Worm (Caenorhabditis elegans) whole organism, mixed stage, embryonic: ENCODE results near the gene C45E5.1.

Source experiments
- M03D4.4 ChIP-seq: sonication (generic microtip); optimal IDR thresholded peaks from 2 replicates; lab custom pipeline; 2017; ENCODE audit warnings: mild to moderate bottlenecking, missing genetic modification characterization, missing compliant biosample characterization
- bed-3 ChIP-seq: fragments of 200-800 bp; sonication (Bioruptor generic); optimal IDR thresholded peaks from 3 replicates; lab custom pipeline; 2018; ENCODE audit warnings: mild to moderate bottlenecking, missing genetic modification characterization, moderate library complexity, missing compliant biosample characterization
- blmp-1 ChIP-seq: fragments of 150-350 bp; optimal IDR thresholded peaks from 2 replicates; lab custom pipeline; 2014; ENCODE audit warnings: missing biosample characterization, missing genetic modification characterization
- ceh-39 ChIP-seq: fragments of 150-350 bp; optimal IDR thresholded peaks from 2 replicates; lab custom pipeline; 2014; ENCODE audit warnings: missing biosample characterization, missing genetic modification characterization
- ceh-43 ChIP-seq: fragments of 200-800 bp; sonication (Bioruptor generic); optimal IDR thresholded peaks from 2 replicates; lab custom pipeline; 2018; ENCODE audit warnings: mild to moderate bottlenecking, missing genetic modification characterization, moderate library complexity, missing compliant biosample characterization
- ceh-83 ChIP-seq: fragments of 200-800 bp; sonication (Bioruptor generic); optimal IDR thresholded peaks from 2 replicates; lab custom pipeline; 2018; ENCODE audit warnings: mild to moderate bottlenecking, missing genetic modification characterization, missing compliant biosample characterization
- ces-1 ChIP-seq: fragments of 150-350 bp; optimal IDR thresholded peaks from 2 replicates; lab custom pipeline; 2014; ENCODE audit warnings: missing biosample characterization, missing genetic modification reagents, missing genetic modification characterization
- drap-1 ChIP-seq: fragments of 200-800 bp; sonication (Bioruptor generic); optimal IDR thresholded peaks from 3 replicates; lab custom pipeline; 2018; ENCODE audit warnings: mild to moderate bottlenecking, missing genetic modification characterization, missing compliant biosample characterization
- elt-1 ChIP-seq: sonication (generic microtip); optimal IDR thresholded peaks from 2 replicates; lab custom pipeline; 2017; ENCODE audit warnings: missing genetic modification characterization, mild to moderate bottlenecking, missing compliant biosample characterization, antibody characterized with exemption, moderate library complexity, borderline replicate concordance; ENCODE audit not compliant: insufficient read depth
- elt-3 ChIP-seq: fragments of 150-350 bp; optimal IDR thresholded peaks from 2 replicates; lab custom pipeline; 2014; ENCODE audit warnings: missing biosample characterization, missing genetic modification characterization
- flh-1 ChIP-seq: fragments of 200-800 bp; sonication (Bioruptor generic); optimal IDR thresholded peaks from 2 replicates; lab custom pipeline; 2018; ENCODE audit warnings: mild to moderate bottlenecking, missing genetic modification characterization, moderate library complexity, missing compliant biosample characterization
- ham-2 ChIP-seq: fragments of 200-800 bp; sonication (Bioruptor generic); optimal IDR thresholded peaks from 2 replicates; lab custom pipeline; 2018; ENCODE audit warnings: mild to moderate bottlenecking, missing genetic modification characterization, missing compliant biosample characterization
- hlh-1 ChIP-seq: fragments of 150-350 bp; optimal IDR thresholded peaks from 2 replicates; lab custom pipeline; 2014; ENCODE audit warnings: missing biosample characterization, missing genetic modification reagents, missing genetic modification characterization
- lin-13 ChIP-seq: fragments of 150-350 bp; optimal IDR thresholded peaks from 2 replicates; lab custom pipeline; 2014; ENCODE audit warnings: missing biosample characterization, missing genetic modification characterization
- lin-32 ChIP-seq: fragments of 200-800 bp; sonication (Bioruptor generic); optimal IDR thresholded peaks from 2 replicates; lab custom pipeline; 2018; ENCODE audit warnings: mild to moderate bottlenecking, missing genetic modification characterization, missing compliant biosample characterization
- lsy-2 ChIP-seq: fragments of 150-350 bp; optimal IDR thresholded peaks from 2 replicates; lab custom pipeline; 2014; ENCODE audit warnings: missing biosample characterization, missing genetic modification characterization
- mab-5 ChIP-seq: fragments of 150-350 bp; optimal IDR thresholded peaks from 2 replicates; lab custom pipeline; 2014; ENCODE audit warnings: missing biosample characterization, missing genetic modification characterization
- mep-1 ChIP-seq: fragments of 150-350 bp; optimal IDR thresholded peaks from 2 replicates; lab custom pipeline; 2017; ENCODE audit warnings: missing biosample characterization, missing genetic modification reagents, missing genetic modification characterization, inconsistent platforms
- mls-2 ChIP-seq: sonication (generic microtip); optimal IDR thresholded peaks from 2 replicates; lab custom pipeline; 2016; ENCODE audit warnings: mild to moderate bottlenecking, missing genetic modification characterization, moderate library complexity, missing compliant biosample characterization
- nhr-12 ChIP-seq: fragments of 150-350 bp; optimal IDR thresholded peaks from 2 replicates; lab custom pipeline; 2014; ENCODE audit warnings: missing biosample characterization, missing genetic modification characterization
- nhr-2 ChIP-seq: fragments of 150-350 bp; optimal IDR thresholded peaks from 2 replicates; lab custom pipeline; 2014; ENCODE audit warnings: missing biosample characterization, missing genetic modification characterization
- nhr-237 ChIP-seq: fragments of 150-350 bp; optimal IDR thresholded peaks from 2 replicates; lab custom pipeline; 2014; ENCODE audit warnings: missing biosample characterization, missing genetic modification characterization
- nhr-28 ChIP-seq: fragments of 150-350 bp; optimal IDR thresholded peaks from 2 replicates; lab custom pipeline; 2014; ENCODE audit warnings: missing biosample characterization, missing genetic modification characterization
- pha-4 ChIP-seq: fragments of 150-350 bp; optimal IDR thresholded peaks from 2 replicates; lab custom pipeline; 2018; ENCODE audit warnings: missing biosample characterization, missing genetic modification reagents, missing genetic modification characterization
- sem-2 ChIP-seq: fragments of 200-800 bp; sonication (Bioruptor generic); optimal IDR thresholded peaks from 2 replicates; lab custom pipeline; 2018; ENCODE audit warnings: mild to moderate bottlenecking, missing genetic modification characterization, missing compliant biosample characterization
- snpc-4 ChIP-seq: fragments of 150-350 bp; optimal IDR thresholded peaks from 2 replicates; lab custom pipeline; 2014; ENCODE audit warnings: missing biosample characterization, missing genetic modification characterization
- sptf-1 ChIP-seq: sonication (generic microtip); optimal IDR thresholded peaks from 2 replicates; lab custom pipeline; 2017; ENCODE audit warnings: mild to moderate bottlenecking, missing genetic modification characterization, moderate library complexity, missing compliant biosample characterization
- tbx-8 ChIP-seq: fragments of 200-800 bp; sonication (Bioruptor generic); optimal IDR thresholded peaks from 2 replicates; lab custom pipeline; 2018; ENCODE audit warnings: mild to moderate bottlenecking, missing genetic modification characterization, moderate library complexity, missing compliant biosample characterization
- unc-120 ChIP-seq: sonication (generic microtip); optimal IDR thresholded peaks from 2 replicates; lab custom pipeline; 2017; ENCODE audit warnings: missing genetic modification characterization, missing compliant biosample characterization; ENCODE audit not compliant: poor library complexity, severe bottlenecking
- unc-39 ChIP-seq: fragments of 150-350 bp; optimal IDR thresholded peaks from 2 replicates; lab custom pipeline; 2014; ENCODE audit warnings: missing biosample characterization, missing genetic modification characterization
- unc-62 ChIP-seq: fragments of 150-350 bp; optimal IDR thresholded peaks from 2 replicates; lab custom pipeline; 2014; ENCODE audit warnings: missing biosample characterization, missing genetic modification reagents, missing genetic modification characterization
- zip-8 ChIP-seq: fragments of 150-350 bp; optimal IDR thresholded peaks from 2 replicates; lab custom pipeline; 2014; ENCODE audit warnings: missing biosample characterization, missing genetic modification characterization
- ztf-11 ChIP-seq: fragments of 150-350 bp; optimal IDR thresholded peaks from 2 replicates; lab custom pipeline; 2014; ENCODE audit warnings: missing biosample characterization, missing genetic modification characterization

The C45E5.1 gene

ce11 chrIV:5708796-5709195 lies 35.4 kb upstream of the C45E5.1 start, which contains the start of gene C55C3.1:
Gene C55C3.1 (plus strand): TSS chrIV:5709096.
- TF ChIP-seq flh-1: no peak
- no peak for TF ChIP-seq M03D4.4
- TF ChIP-seq nhr-237: no peak
- no peak for TF ChIP-seq sem-2 (GFP tag; lab: Kevin White, UChicago)
- no peak for TF ChIP-seq elt-1
- no peak for TF ChIP-seq ces-1 (GFP tag; lab: Kevin White, UChicago)
- TF ChIP-seq nhr-28 (tag; lab: Kevin White, UChicago): no peak
- TF ChIP-seq lin-13: no peak
- no peak for TF ChIP-seq nhr-2 (tag; lab: Kevin White, UChicago)
- TF ChIP-seq nhr-12: no peak
- TF ChIP-seq lsy-2 (tag; lab: Kevin White, UChicago): no peak
- TF ChIP-seq ham-2 (GFP tag; lab: Kevin White, UChicago): no peak
- no peak for TF ChIP-seq drap-1 (GFP tag; lab: Kevin White, UChicago)
- TF ChIP-seq mab-5 (tag; lab: Kevin White, UChicago): no peak
- no peak for TF ChIP-seq lin-32 (GFP tag; lab: Kevin White, UChicago)

- no peak for TF ChIP-seq mep-1 (tag; lab: Kevin White, UChicago)
- no peak for TF ChIP-seq M03D4.4
- no peak for TF ChIP-seq lsy-2 (tag; lab: Kevin White, UChicago)
- no peak for TF ChIP-seq lin-32 (GFP tag; lab: Kevin White, UChicago)
- TF ChIP-seq unc-62 (GFP tag; lab: Kevin White, UChicago): no peak
- no peak for TF ChIP-seq tbx-8 (GFP tag; lab: Kevin White, UChicago)
- TF ChIP-seq ceh-43 (GFP tag; lab: Kevin White, UChicago): no peak
- TF ChIP-seq nhr-237: no peak
- no peak for TF ChIP-seq sem-2 (GFP tag; lab: Kevin White, UChicago)
Observed at ce11 chrIV:5715341-5716112, 28.7 kb upstream of the C45E5.1 start.

ce11 chrIV:5723659-5724058 lies 20.5 kb upstream of the C45E5.1 start:
- TF ChIP-seq lsy-2 (tag; lab: Kevin White, UChicago) (no peak), ces-1 (GFP tag; lab: Kevin White, UChicago) (peak; percentile 19)

ce11 chrIV:5725300-5725699 lies 18.9 kb upstream of the C45E5.1 start, which contains the start of gene H35B03.1:
Gene H35B03.1 (plus strand): TSS chrIV:5725600.
- TF ChIP-seq nhr-28 (tag; lab: Kevin White, UChicago) (no peak), ces-1 (GFP tag; lab: Kevin White, UChicago) (peak; percentile 37)

ce11 chrIV:5731597-5731996 lies 12.6 kb upstream of the C45E5.1 start, which contains the start of gene H35B03.2:
Gene H35B03.2 (minus strand): TSS chrIV:5731674.
- TF ChIP-seq nhr-237 (peak; percentile 62), ces-1 (GFP tag; lab: Kevin White, UChicago) (peak; percentile 56), unc-39 (tag; lab: Kevin White, UChicago) (no peak), ceh-39 (tag; lab: Kevin White, UChicago) (peak; percentile 54), lin-13 (no peak), lsy-2 (tag; lab: Kevin White, UChicago) (peak; percentile 56)
- TF ChIP-seq, all 35 proteins: peak for 4

- TF ChIP-seq unc-39 (tag; lab: Kevin White, UChicago) (no peak), tbx-8 (GFP tag; lab: Kevin White, UChicago) (no peak), pha-4 (tag; lab: Kevin White, UChicago) (no peak), blmp-1 (tag; lab: Kevin White, UChicago) (no peak), ceh-43 (GFP tag; lab: Kevin White, UChicago) (no peak), elt-3 (tag; lab: Kevin White, UChicago) (no peak), nhr-2 (tag; lab: Kevin White, UChicago) (no peak), ham-2 (GFP tag; lab: Kevin White, UChicago) (no peak), hlh-1 (tag; lab: Kevin White, UChicago) (no peak)
Observed at ce11 chrIV:5734720-5735119, 9.5 kb upstream of the C45E5.1 start, which contains the start of gene cpg-18. Gene cpg-18 (plus strand): TSS chrIV:5735020.

ce11 chrIV:5741045-5741444 lies 3.2 kb upstream of the C45E5.1 start, which contains the start of gene chil-11:
Gene chil-11 (plus strand): TSS chrIV:5741345.
- no peak for TF ChIP-seq elt-1
- TF ChIP-seq mls-2: no peak
- no peak for TF ChIP-seq flh-1
- TF ChIP-seq ztf-11 (tag; lab: Kevin White, UChicago): no peak
- no peak for TF ChIP-seq elt-3 (tag; lab: Kevin White, UChicago)
- no peak for TF ChIP-seq mab-5 (tag; lab: Kevin White, UChicago)
- TF ChIP-seq zip-8 (tag; lab: Kevin White, UChicago): no peak
- no peak for TF ChIP-seq bed-3 (GFP tag; lab: Kevin White, UChicago)
- no peak for TF ChIP-seq lin-32 (GFP tag; lab: Kevin White, UChicago)
- TF ChIP-seq ceh-83: no peak
- no peak for TF ChIP-seq unc-39 (tag; lab: Kevin White, UChicago)
- no peak for TF ChIP-seq nhr-237
- TF ChIP-seq snpc-4 (tag; lab: Kevin White, UChicago): no peak
- TF ChIP-seq sptf-1 (tag; lab: Kevin White, UChicago): no peak
- TF ChIP-seq blmp-1 (tag; lab: Kevin White, UChicago): no peak
- no peak for TF ChIP-seq unc-120 (tag; lab: Kevin White, UChicago)
